Worm (Caenorhabditis elegans) whole organism, L4 larva: Measurements from ENCODE around the gene F46G11.2.

Experiments
- F10B5.3 ChIP-seq: sonication (generic microtip); optimal IDR thresholded peaks from 2 replicates; lab custom pipeline; 2016; ENCODE audit warnings: mild to moderate bottlenecking, missing genetic modification characterization, missing compliant biosample characterization
- F37D6.2 ChIP-seq: sonication (generic microtip); optimal IDR thresholded peaks from 2 replicates; lab custom pipeline; 2016; ENCODE audit warnings: mild to moderate bottlenecking, missing genetic modification characterization, missing compliant biosample characterization
- F49E8.2 ChIP-seq: sonication (generic microtip); optimal IDR thresholded peaks from 2 replicates; lab custom pipeline; 2016; ENCODE audit warnings: missing compliant biosample characterization, mild to moderate bottlenecking, missing genetic modification characterization, borderline replicate concordance
- R02D3.7 ChIP-seq: fragments of 150-350 bp; sonication (generic microtip); optimal IDR thresholded peaks from 3 replicates; lab custom pipeline; 2014; ENCODE audit warnings: missing biosample characterization, missing genetic modification characterization
- T26A8.4 ChIP-seq: fragments of 200-800 bp; sonication (Bioruptor generic); IDR thresholded peaks from 2 replicates; pipeline ENCODE4 v1.3.6; 2022; ENCODE audit warnings: missing genetic modification characterization, missing compliant biosample characterization
- Y5F2A.4 ChIP-seq: fragments of 200-800 bp; sonication (Bioruptor generic); optimal IDR thresholded peaks from 2 replicates; lab custom pipeline; 2018; ENCODE audit warnings: mild to moderate bottlenecking, missing genetic modification characterization, missing compliant biosample characterization
- ZK546.5 ChIP-seq, 2 experiments: sonication (generic microtip); optimal IDR thresholded peaks; 2 replicates each; lab custom pipeline; 2017; ENCODE audit warnings: missing biosample characterization in 2 of 2, missing genetic modification characterization in 2 of 2
- aha-1 ChIP-seq: fragments of 150-350 bp; peaks from one replicate; lab custom pipeline; 2014; ENCODE audit warnings: missing biosample characterization, missing genetic modification characterization
- attf-4 ChIP-seq: sonication (generic microtip); optimal IDR thresholded peaks from 3 replicates; lab custom pipeline; 2017; ENCODE audit warnings: missing biosample characterization, missing genetic modification characterization
- ceh-28 ChIP-seq: fragments of 150-350 bp; optimal IDR thresholded peaks from 2 replicates; lab custom pipeline; 2014; ENCODE audit warnings: missing biosample characterization, missing genetic modification reagents, missing genetic modification characterization
- ceh-32 ChIP-seq: sonication (generic microtip); optimal IDR thresholded peaks from 2 replicates; lab custom pipeline; 2016; ENCODE audit warnings: mild to moderate bottlenecking, missing genetic modification characterization, missing compliant biosample characterization; ENCODE audit not compliant: poor library complexity
- ceh-44 ChIP-seq: fragments of 200-800 bp; sonication (Bioruptor generic); IDR thresholded peaks from 2 replicates; pipeline ENCODE4 v1.3.6; 2022; ENCODE audit warnings: missing genetic modification reagents, missing genetic modification characterization, missing compliant biosample characterization
- ceh-62 ChIP-seq: sonication (generic microtip); optimal IDR thresholded peaks from 2 replicates; lab custom pipeline; 2017; ENCODE audit warnings: missing biosample characterization, missing genetic modification characterization
- cey-2 ChIP-seq: sonication (generic microtip); optimal IDR thresholded peaks from 3 replicates; lab custom pipeline; 2017; ENCODE audit warnings: missing genetic modification characterization, mild to moderate bottlenecking, missing compliant biosample characterization, antibody characterized with exemption, borderline replicate concordance; ENCODE audit not compliant: insufficient read depth
- daf-12 ChIP-seq: fragments of 150-350 bp; optimal IDR thresholded peaks from 2 replicates; lab custom pipeline; 2014; ENCODE audit warnings: missing biosample characterization, missing genetic modification reagents, missing genetic modification characterization
- daf-19 ChIP-seq: fragments of 200-800 bp; sonication (Bioruptor generic); conservative IDR thresholded peaks from 2 replicates; pipeline ENCODE4 v1.3.6; 2022; ENCODE audit warnings: missing genetic modification characterization, missing compliant biosample characterization
- dmd-6 ChIP-seq: fragments of 200-800 bp; sonication (Bioruptor generic); IDR thresholded peaks from 2 replicates; pipeline ENCODE4 v1.3.6; 2022; ENCODE audit warnings: missing genetic modification reagents, missing genetic modification characterization, missing compliant biosample characterization
- dmd-9 ChIP-seq: fragments of 200-800 bp; sonication (Bioruptor generic); IDR thresholded peaks from 2 replicates; pipeline ENCODE4 v1.3.6; 2022; ENCODE audit warnings: missing genetic modification reagents, missing genetic modification characterization, missing compliant biosample characterization
- duxl-1 ChIP-seq: sonication (generic microtip); optimal IDR thresholded peaks from 2 replicates; lab custom pipeline; 2016; ENCODE audit warnings: mild to moderate bottlenecking, missing genetic modification characterization, moderate library complexity, missing compliant biosample characterization; ENCODE audit not compliant: poor library complexity
- egl-27 ChIP-seq: sonication (generic microtip); optimal IDR thresholded peaks from 3 replicates; lab custom pipeline; 2017; ENCODE audit warnings: missing biosample characterization, missing genetic modification reagents, missing genetic modification characterization
- fkh-10 ChIP-seq: fragments of 150-350 bp; optimal IDR thresholded peaks from 2 replicates; lab custom pipeline; 2014; ENCODE audit warnings: missing biosample characterization, missing genetic modification reagents, missing genetic modification characterization
- gei-8 ChIP-seq: fragments of 200-800 bp; sonication (Bioruptor generic); optimal IDR thresholded peaks from 2 replicates; lab custom pipeline; 2018; ENCODE audit warnings: mild to moderate bottlenecking, missing genetic modification characterization, missing compliant biosample characterization
- hif-1 ChIP-seq, 2 experiments: sonication (generic microtip); optimal IDR thresholded peaks; 2 replicates each; lab custom pipeline; 2016 to 2017; ENCODE audit warnings: missing compliant biosample characterization in 2 of 2, missing genetic modification characterization in 2 of 2, missing genetic modification reagents in 2 of 2, missing genotype in 2 of 2, mild to moderate bottlenecking in 1 of 2
- hlh-11 ChIP-seq: fragments of 200-800 bp; sonication (Bioruptor generic); optimal IDR thresholded peaks from 2 replicates; lab custom pipeline; 2018; ENCODE audit warnings: mild to moderate bottlenecking, missing genetic modification characterization, missing compliant biosample characterization
- hmg-1.1 ChIP-seq: fragments of 200-800 bp; sonication (Bioruptor generic); IDR thresholded peaks from 2 replicates; pipeline ENCODE4 v1.3.6; 2022; ENCODE audit warnings: missing genetic modification reagents, missing genetic modification characterization, missing compliant biosample characterization
- jun-1 ChIP-seq: fragments of 150-350 bp; optimal IDR thresholded peaks from 2 replicates; lab custom pipeline; 2014; ENCODE audit warnings: missing biosample characterization, missing genetic modification reagents, missing genetic modification characterization
- lin-1 ChIP-seq: fragments of 200-800 bp; sonication (Bioruptor generic); IDR thresholded peaks from 2 replicates; pipeline ENCODE4 v1.3.6; 2022; ENCODE audit warnings: missing genetic modification reagents, missing genetic modification characterization, missing compliant biosample characterization
- lin-15B ChIP-seq: fragments of 150-350 bp; sonication (generic microtip); optimal IDR thresholded peaks from 3 replicates; lab custom pipeline; 2014; ENCODE audit warnings: missing biosample characterization, missing genetic modification characterization
- lin-29 ChIP-seq: fragments of 200-800 bp; sonication (Bioruptor generic); IDR thresholded peaks from 2 replicates; pipeline ENCODE4 v1.3.6; 2022; ENCODE audit warnings: missing genetic modification reagents, missing genetic modification characterization, missing compliant biosample characterization
- lin-38 ChIP-seq: fragments of 200-800 bp; sonication (Bioruptor generic); IDR thresholded peaks from 2 replicates; pipeline ENCODE4 v1.3.6; 2022; ENCODE audit warnings: missing genetic modification reagents, missing genetic modification characterization, missing compliant biosample characterization
- mep-1 ChIP-seq: fragments of 150-350 bp; sonication (generic microtip); optimal IDR thresholded peaks from 3 replicates; lab custom pipeline; 2014; ENCODE audit warnings: missing biosample characterization, missing genetic modification characterization
- mxl-3 ChIP-seq: fragments of 200-800 bp; sonication (Bioruptor generic); optimal IDR thresholded peaks from 2 replicates; lab custom pipeline; 2018; ENCODE audit warnings: mild to moderate bottlenecking, missing genetic modification characterization, missing compliant biosample characterization
- nhr-10 ChIP-seq: fragments of 150-350 bp; optimal IDR thresholded peaks from 2 replicates; lab custom pipeline; 2014; ENCODE audit warnings: missing biosample characterization, missing genetic modification characterization
- nhr-102 ChIP-seq: sonication (generic microtip); optimal IDR thresholded peaks from 2 replicates; lab custom pipeline; 2016; ENCODE audit warnings: mild to moderate bottlenecking, missing genetic modification characterization, moderate library complexity, missing compliant biosample characterization
- nhr-11 ChIP-seq: fragments of 150-350 bp; optimal IDR thresholded peaks from 2 replicates; lab custom pipeline; 2014; ENCODE audit warnings: missing biosample characterization, missing genetic modification characterization
- nhr-237 ChIP-seq: sonication (generic microtip); optimal IDR thresholded peaks from 2 replicates; lab custom pipeline; 2017; ENCODE audit warnings: missing biosample characterization, missing genetic modification characterization
- nhr-25 ChIP-seq: sonication (generic microtip); optimal IDR thresholded peaks from 2 replicates; lab custom pipeline; 2017; ENCODE audit warnings: missing genetic modification characterization, mild to moderate bottlenecking, missing compliant biosample characterization, antibody characterized with exemption, moderate library complexity, borderline replicate concordance; ENCODE audit not compliant: insufficient read depth
- nhr-28 ChIP-seq: fragments of 150-350 bp; optimal IDR thresholded peaks from 2 replicates; lab custom pipeline; 2014; ENCODE audit warnings: missing biosample characterization, missing genetic modification characterization
- nhr-48 ChIP-seq: sonication (generic microtip); optimal IDR thresholded peaks from 2 replicates; lab custom pipeline; 2016; ENCODE audit warnings: mild to moderate bottlenecking, missing genetic modification characterization, missing compliant biosample characterization
- nhr-6 ChIP-seq: fragments of 150-350 bp; optimal IDR thresholded peaks from 2 replicates; lab custom pipeline; 2014; ENCODE audit warnings: missing biosample characterization, missing genetic modification characterization
- nhr-76 ChIP-seq: fragments of 150-350 bp; optimal IDR thresholded peaks from 2 replicates; lab custom pipeline; 2014; ENCODE audit warnings: missing biosample characterization, missing genetic modification characterization
- pha-4 ChIP-seq, 2 experiments: fragments of 150-350 bp in 1 of 2; fragments of 200-800 bp in 1 of 2; sonication (Bioruptor generic) in 1 of 2; IDR thresholded peaks in 1 of 2; optimal IDR thresholded peaks in 1 of 2; 2 replicates each; pipeline versions ENCODE4 v1.3.6 to Lab custom; 2014 to 2022; ENCODE audit warnings: missing genetic modification characterization in 2 of 2, missing genetic modification reagents in 2 of 2, missing biosample characterization in 1 of 2, missing compliant biosample characterization in 1 of 2
- skn-1 ChIP-seq: fragments of 150-350 bp; optimal IDR thresholded peaks from 2 replicates; lab custom pipeline; 2014; ENCODE audit warnings: missing biosample characterization, missing genetic modification characterization
- tag-97 ChIP-seq: fragments of 200-800 bp; sonication (Bioruptor generic); IDR thresholded peaks from 2 replicates; pipeline ENCODE4 v1.3.6; 2022; ENCODE audit warnings: missing genetic modification characterization, missing compliant biosample characterization
- unc-62 ChIP-seq, 3 experiments: fragments of 150-350 bp in 1 of 3; sonication (generic microtip); optimal IDR thresholded peaks in 2 of 3; peaks in 1 of 3; 1 replicate in 1 of 3; 2 replicates in 2 of 3; lab custom pipeline; 2014 to 2017; ENCODE audit warnings: missing biosample characterization in 3 of 3, missing genetic modification characterization in 3 of 3, missing genetic modification reagents in 3 of 3, missing genotype in 1 of 3
- zag-1 ChIP-seq: fragments of 150-350 bp; optimal IDR thresholded peaks from 2 replicates; lab custom pipeline; 2014; ENCODE audit warnings: missing biosample characterization, missing genetic modification characterization
- zfp-3 ChIP-seq: fragments of 200-800 bp; sonication (Bioruptor generic); conservative IDR thresholded peaks from 2 replicates; pipeline ENCODE4 v1.3.6; 2022; ENCODE audit warnings: missing genetic modification reagents, missing genetic modification characterization, missing compliant biosample characterization
- zip-2 ChIP-seq: fragments of 150-350 bp; optimal IDR thresholded peaks from 2 replicates; lab custom pipeline; 2014; ENCODE audit warnings: missing biosample characterization, missing genetic modification characterization
- ztf-7 ChIP-seq: fragments of 150-350 bp; optimal IDR thresholded peaks from 2 replicates; lab custom pipeline; 2014; ENCODE audit warnings: missing biosample characterization, missing genetic modification characterization

Gene F46G11.2

ce11 chrX:5819702-5820470 is 31.9 kb downstream of the F46G11.2 start (continued):
- no peak for TF ChIP-seq lin-29 (GFP tag; lab: Robert Waterston, UW)
- no peak for TF ChIP-seq skn-1 (tag; lab: Kevin White, UChicago)
- no peak for TF ChIP-seq nhr-6 (tag; lab: Kevin White, UChicago)
- TF ChIP-seq F37D6.2 (tag; lab: Kevin White, UChicago) = peak; percentile 30
- TF ChIP-seq fkh-10 (GFP tag; lab: Kevin White, UChicago) = peak; percentile 55
- no peak for TF ChIP-seq gei-8
- TF ChIP-seq jun-1 = no peak
- no peak for TF ChIP-seq duxl-1 (tag; lab: Kevin White, UChicago)
- TF ChIP-seq attf-4 (tag; lab: Kevin White, UChicago) = no peak
- TF ChIP-seq zag-1 (tag; lab: Kevin White, UChicago) = no peak
- TF ChIP-seq T26A8.4 = no peak
- peak; percentile 37 for TF ChIP-seq nhr-11
- no peak for TF ChIP-seq nhr-102 (tag; lab: Kevin White, UChicago)
- no peak for TF ChIP-seq nhr-25
- TF ChIP-seq hif-1 (tag; optimal IDR thresholded peaks at IDR 0.05; lab: Kevin White, UChicago) = peak in 1 of 2 experiments; percentile 33
- TF ChIP-seq lin-38 = no peak
- TF ChIP-seq R02D3.7 (tag; lab: Kevin White, UChicago) = no peak
- TF ChIP-seq nhr-237 (tag; lab: Kevin White, UChicago) = no peak
- TF ChIP-seq aha-1 (tag; lab: Kevin White, UChicago) = peak; percentile 62
- TF ChIP-seq mxl-3 = no peak
- no peak for TF ChIP-seq ceh-44
- TF ChIP-seq dmd-6 (GFP tag; lab: Robert Waterston, UW) = no peak
- TF ChIP-seq cey-2 (tag; lab: Kevin White, UChicago) = no peak
- TF ChIP-seq ZK546.5 (tag; optimal IDR thresholded peaks at IDR 0.05; lab: Kevin White, UChicago) = no peak
- TF ChIP-seq ceh-32 (tag; lab: Kevin White, UChicago) = no peak
- no peak for TF ChIP-seq tag-97 (GFP tag; lab: Robert Waterston, UW)
- TF ChIP-seq Y5F2A.4 (GFP tag; lab: Kevin White, UChicago) = no peak
- TF ChIP-seq lin-1 (GFP tag; lab: Robert Waterston, UW) = no peak
- 0 out of 2 replicates have a peak, but pooled peaks have one; percentile 46 for TF ChIP-seq hmg-1.1
- TF ChIP-seq hlh-11 (tag; lab: Kevin White, UChicago) = peak; percentile 73
- TF ChIP-seq egl-27 (tag; lab: Kevin White, UChicago) = no peak
- no peak for TF ChIP-seq zip-2
- no peak for TF ChIP-seq pha-4 (GFP tag; IDR thresholded peaks at IDR 0.05; lab: Robert Waterston, UW)
- TF ChIP-seq pha-4 (tag; optimal IDR thresholded peaks at IDR 0.05; lab: Kevin White, UChicago) = no peak
- no peak for TF ChIP-seq dmd-9 (GFP tag; lab: Robert Waterston, UW)
- TF ChIP-seq zfp-3 (GFP tag; lab: Robert Waterston, UW) = no peak
- TF ChIP-seq nhr-76 (tag; lab: Kevin White, UChicago) = no peak
- peak; percentile 67 for TF ChIP-seq nhr-48 (tag; lab: Kevin White, UChicago)
- TF ChIP-seq unc-62 (GFP tag; optimal IDR thresholded peaks at IDR 0.05 in 1 of 2; lab: Kevin White, UChicago) = peak in 1 of 2 experiments; percentile 12
- TF ChIP-seq unc-62 (tag; optimal IDR thresholded peaks at IDR 0.05; lab: Kevin White, UChicago) = no peak
- TF ChIP-seq nhr-28 = peak; percentile 27
- no peak for TF ChIP-seq ztf-7 (tag; lab: Kevin White, UChicago)
- no peak for TF ChIP-seq daf-12
- TF ChIP-seq ceh-28 (tag; lab: Kevin White, UChicago) = no peak
- no peak for TF ChIP-seq F49E8.2
- TF ChIP-seq ceh-62 (tag; lab: Kevin White, UChicago) = no peak
- TF ChIP-seq mep-1 (tag; lab: Kevin White, UChicago) = peak; percentile 51
- TF ChIP-seq nhr-10 (tag; lab: Kevin White, UChicago) = no peak
- TF ChIP-seq lin-15B (tag; lab: Kevin White, UChicago) = no peak
- TF ChIP-seq F10B5.3 = no peak
- TF ChIP-seq daf-19 = no peak
